Worm (Caenorhabditis elegans) whole organism, L4/young adult: ENCODE data around the gene abf-6.
A peak's percentile ranks its signal among the peaks of the same experiment; 100 is the strongest.

Experiments used
- W03F9.2 ChIP-seq: fragments of 150-350 bp; optimal IDR thresholded peaks from 2 replicates; lab custom pipeline; 2014; ENCODE audit warnings: missing biosample characterization, missing genetic modification characterization
- dao-5 ChIP-seq: sonication (generic microtip); optimal IDR thresholded peaks from 2 replicates; lab custom pipeline; 2016; ENCODE audit warnings: missing genotype, missing genetic modification characterization, moderate library complexity, missing compliant biosample characterization
- him-1 ChIP-seq: sonication (generic microtip); optimal IDR thresholded peaks from 2 replicates; lab custom pipeline; 2016; ENCODE audit warnings: missing genotype, missing genetic modification reagents, missing genetic modification characterization, missing compliant biosample characterization

Gene abf-6

DNA sequence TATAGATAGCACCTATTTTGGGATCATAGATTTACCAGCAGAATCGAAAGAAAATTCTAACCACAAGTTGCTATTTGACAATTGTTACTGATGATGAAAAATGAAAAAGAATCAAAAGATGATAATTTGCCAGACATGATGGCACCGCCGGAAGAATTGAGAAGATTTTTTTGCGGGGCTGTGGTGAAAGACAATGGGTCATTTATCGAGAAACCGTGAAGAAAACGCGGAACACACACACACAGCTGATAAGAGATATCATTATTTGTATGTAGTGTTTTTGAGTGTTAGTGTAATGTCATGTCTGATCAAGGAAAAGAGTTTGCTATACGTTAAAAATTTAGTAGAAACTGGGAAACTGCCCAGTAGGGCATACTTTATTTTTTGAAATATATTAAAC lies 40.9 kb downstream of the abf-6 start:
- TF ChIP-seq W03F9.2 (tag; lab: Kevin White, UChicago): no peak
- no peak for TF ChIP-seq him-1 (tag; lab: Kevin White, UChicago)
- TF ChIP-seq dao-5 (tag; lab: Kevin White, UChicago): no peak

- TF ChIP-seq dao-5 (tag; lab: Kevin White, UChicago) (no peak), W03F9.2 (tag; lab: Kevin White, UChicago) (no peak), him-1 (tag; lab: Kevin White, UChicago) (no peak)
These were observed 49.1 kb downstream of the abf-6 start, which contains the start of gene C52G5.2 for ce11 chrX:12843011-12843410. C52G5.2 (plus strand) TSS chrX:12843311.

DNA sequence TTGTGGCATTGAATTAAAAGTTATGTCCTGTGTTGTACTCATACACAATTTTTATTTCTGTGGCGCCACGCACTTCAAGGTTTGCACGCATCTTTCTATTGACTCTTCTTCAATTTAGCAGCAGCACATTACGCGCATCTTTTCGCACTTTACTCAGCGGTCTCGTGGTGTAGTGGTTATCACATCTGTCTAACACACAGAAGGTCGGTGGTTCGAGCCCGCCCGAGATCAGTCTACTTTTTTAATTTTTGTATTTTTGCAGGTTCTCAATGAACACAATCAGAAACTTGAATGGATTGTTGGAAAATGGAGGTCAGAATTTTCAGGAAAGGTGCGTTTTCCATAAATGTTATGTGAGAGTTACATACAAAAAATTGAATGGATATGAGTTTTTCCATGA lies 49.6 kb downstream of the abf-6 start:
- TF ChIP-seq dao-5 (tag; lab: Kevin White, UChicago) (no peak), W03F9.2 (tag; lab: Kevin White, UChicago) (peak; percentile 26)

- TF ChIP-seq him-1 (tag; lab: Kevin White, UChicago) (no peak), dao-5 (tag; lab: Kevin White, UChicago) (no peak), W03F9.2 (tag; lab: Kevin White, UChicago) (no peak)
These were observed 50.3 kb downstream of the abf-6 start for ce11 chrX:12844170-12844569.
